Worm (Caenorhabditis elegans): ENCODE data around the gene fbxa-111.

- no peak for TF ChIP-seq blmp-1 (tag; optimal IDR thresholded peaks at IDR 0.05)
- TF ChIP-seq mep-1 (tag; optimal IDR thresholded peaks at IDR 0.05): no peak
- no peak for TF ChIP-seq lsy-2 (tag; optimal IDR thresholded peaks at IDR 0.05)
- TF ChIP-seq Y116A8C.19 (tag; optimal IDR thresholded peaks at IDR 0.05; ENCODE audit: borderline replicate concordance): no peak
- TF ChIP-seq lin-39 (tag; optimal IDR thresholded peaks at IDR 0.05): no peak
- TF ChIP-seq rnt-1 (tag; optimal IDR thresholded peaks at IDR 0.05): no peak
- TF ChIP-seq ama-1 (optimal IDR thresholded peaks at IDR 0.05): no peak
- no peak for TF ChIP-seq mef-2 (tag; optimal IDR thresholded peaks at IDR 0.05)
- TF ChIP-seq irx-1 (tag; optimal IDR thresholded peaks at IDR 0.05): no peak
- TF ChIP-seq lin-13 (GFP tag; optimal IDR thresholded peaks at IDR 0.05): no peak
- no peak for TF ChIP-seq aly-2 (tag; optimal IDR thresholded peaks at IDR 0.05)
- TF ChIP-seq aha-1 (tag; optimal IDR thresholded peaks at IDR 0.05): no peak
- no peak for TF ChIP-seq elt-3 (tag; optimal IDR thresholded peaks at IDR 0.05)
- TF ChIP-seq lir-3 (tag; optimal IDR thresholded peaks at IDR 0.05; ENCODE audit: poor library complexity): no peak
Observed at ce11 chrV:16951504-16951903, 2.0 kb upstream of the fbxa-111 start, which contains the start of gene clec-238.

All from whole organism, L1 larva.